Worm (Caenorhabditis elegans): ENCODE results near the gene fbxa-142.

fbxa-142 gene

DNA sequence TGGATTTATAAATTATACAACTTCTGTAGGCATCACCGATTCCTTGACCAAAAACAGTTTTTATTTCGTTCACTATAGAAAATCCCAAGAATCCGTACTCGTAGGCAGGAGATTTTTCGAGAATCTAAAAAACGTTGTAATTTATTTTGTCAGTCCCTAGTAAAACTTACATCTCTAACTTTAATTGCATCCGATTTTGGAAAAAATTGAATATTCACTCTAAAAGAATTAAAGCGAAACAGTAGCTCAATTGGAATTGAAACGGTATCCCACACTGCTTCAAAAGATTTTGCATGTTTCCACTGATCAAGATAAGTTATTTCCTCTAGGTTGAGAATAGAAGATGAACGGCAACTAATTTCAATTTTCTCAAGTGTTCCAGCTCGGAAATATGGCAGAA, at the start of gene fbxa-142:
TSS of gene fbxa-142 (minus strand) at position 101 of the 400 bp plus-strand sequence.
- TF ChIP-seq xnd-1 (tag; optimal IDR thresholded peaks at IDR 0.05): no peak
- no peak for TF ChIP-seq madf-10 (tag; optimal IDR thresholded peaks at IDR 0.05)
- no peak for TF ChIP-seq snpc-4 (GFP tag; optimal IDR thresholded peaks at IDR 0.05)
- TF ChIP-seq snpc-4 (tag; optimal IDR thresholded peaks at IDR 0.05): no peak
- no peak for TF ChIP-seq unc-62 (GFP tag; optimal IDR thresholded peaks at IDR 0.05)
- TF ChIP-seq D2030.7 (GFP tag; IDR thresholded peaks at IDR 0.05): no peak
- TF ChIP-seq F39B2.1 (GFP tag; IDR thresholded peaks at IDR 0.05): no peak
- TF ChIP-seq bed-2 (GFP tag; IDR thresholded peaks at IDR 0.05): no peak
- no peak for TF ChIP-seq F57C9.4 (tag; optimal IDR thresholded peaks at IDR 0.05)
- no peak for TF ChIP-seq hrde-1 (tag; optimal IDR thresholded peaks at IDR 0.05; ENCODE audit: borderline replicate concordance)
- no peak for TF ChIP-seq somi-1 (GFP tag; optimal IDR thresholded peaks at IDR 0.05)
- no peak for TF ChIP-seq ets-4 (GFP tag; optimal IDR thresholded peaks at IDR 0.05)

DNA sequence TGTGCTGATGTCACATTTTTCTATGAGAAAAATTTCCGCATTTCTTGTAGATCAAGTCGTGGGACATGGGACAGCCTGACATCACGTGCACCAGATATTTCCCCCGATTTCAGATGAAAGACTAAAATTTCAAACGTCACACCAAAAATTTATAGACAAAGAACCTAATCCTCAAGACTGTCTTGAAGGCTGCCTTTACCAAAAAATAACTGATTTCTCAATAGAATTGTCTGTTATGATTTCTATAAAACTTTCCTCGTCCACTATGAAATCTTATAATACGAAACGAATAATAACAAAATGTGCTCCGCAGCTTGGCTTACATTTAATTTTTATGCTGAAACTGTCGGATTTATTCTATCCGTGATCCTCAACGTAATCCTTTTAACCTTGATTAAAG, 49.2 kb upstream of the fbxa-142 start, which contains the start of gene str-106:
TSS of gene str-106 (plus strand) at position 301 of the 400 bp plus-strand sequence.
- TF ChIP-seq dpff-1 (tag; optimal IDR thresholded peaks at IDR 0.05) (no peak), nhr-90 (tag; optimal IDR thresholded peaks at IDR 0.05) (no peak), F39B2.1 (GFP tag; IDR thresholded peaks at IDR 0.05) (no peak), ceh-91 (GFP tag; IDR thresholded peaks at IDR 0.05) (no peak), nhr-27 (tag; optimal IDR thresholded peaks at IDR 0.05) (no peak), dox-1 (GFP tag; IDR thresholded peaks at IDR 0.05) (no peak), lin-54 (GFP tag; optimal IDR thresholded peaks at IDR 0.05) (no peak), F52B5.7 (tag; optimal IDR thresholded peaks at IDR 0.05) (no peak), gei-17 (GFP tag; optimal IDR thresholded peaks at IDR 0.05) (no peak), unc-130 (GFP tag; optimal IDR thresholded peaks at IDR 0.05) (no peak), F22D6.2 (tag; optimal IDR thresholded peaks at IDR 0.05) (no peak), nhr-179 (tag; optimal IDR thresholded peaks at IDR 0.05) (no peak), cebp-2 (GFP tag; IDR thresholded peaks at IDR 0.05) (no peak), F57A8.1 (GFP tag; optimal IDR thresholded peaks at IDR 0.05) (no peak)

DNA sequence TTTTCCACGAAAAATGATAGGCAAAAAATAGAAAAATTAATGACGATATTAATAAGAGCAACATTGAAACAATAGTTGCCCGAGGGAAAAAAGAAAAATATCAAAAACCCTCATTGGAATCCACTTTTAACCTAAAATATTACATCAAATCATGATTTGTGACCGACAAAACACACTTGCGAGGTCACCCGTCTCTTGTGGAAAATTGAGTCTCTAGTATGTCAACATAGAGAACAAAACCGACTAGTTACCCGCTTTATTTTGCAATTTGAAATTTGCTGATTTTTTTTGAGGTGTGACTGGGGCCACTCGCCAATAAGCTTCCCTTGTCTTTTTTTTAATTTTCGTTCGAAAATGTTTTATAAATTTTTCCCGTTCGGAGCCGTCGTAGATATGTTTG, 44.6 kb upstream of the fbxa-142 start, which contains the start of gene cyp-33D1:
TSS of gene cyp-33D1 (minus strand) at position 101 of the 400 bp plus-strand sequence.
- TF ChIP-seq zfh-2 (GFP tag; conservative IDR thresholded peaks at IDR 0.05) (no peak), snpc-1.1 (tag; optimal IDR thresholded peaks at IDR 0.05; ENCODE audit: insufficient read depth) (no peak), ets-4 (GFP tag; optimal IDR thresholded peaks at IDR 0.05) (no peak), B0261.1 (tag; optimal IDR thresholded peaks at IDR 0.05) (no peak), ZK185.1 (tag; optimal IDR thresholded peaks at IDR 0.05; ENCODE audit: poor library complexity, severe bottlenecking) (no peak), ceh-58 (GFP tag; IDR thresholded peaks at IDR 0.05) (no peak), snpc-4 (GFP tag; optimal IDR thresholded peaks at IDR 0.05) (no peak), snpc-4 (tag; optimal IDR thresholded peaks at IDR 0.05) (no peak), tlf-1 (GFP tag; optimal IDR thresholded peaks at IDR 0.05) (no peak), gei-17 (GFP tag; optimal IDR thresholded peaks at IDR 0.05) (no peak), dpff-1 (tag; optimal IDR thresholded peaks at IDR 0.05) (no peak), mcd-1 (GFP tag; IDR thresholded peaks at IDR 0.05) (no peak), xnd-1 (tag; optimal IDR thresholded peaks at IDR 0.05) (no peak)

DNA sequence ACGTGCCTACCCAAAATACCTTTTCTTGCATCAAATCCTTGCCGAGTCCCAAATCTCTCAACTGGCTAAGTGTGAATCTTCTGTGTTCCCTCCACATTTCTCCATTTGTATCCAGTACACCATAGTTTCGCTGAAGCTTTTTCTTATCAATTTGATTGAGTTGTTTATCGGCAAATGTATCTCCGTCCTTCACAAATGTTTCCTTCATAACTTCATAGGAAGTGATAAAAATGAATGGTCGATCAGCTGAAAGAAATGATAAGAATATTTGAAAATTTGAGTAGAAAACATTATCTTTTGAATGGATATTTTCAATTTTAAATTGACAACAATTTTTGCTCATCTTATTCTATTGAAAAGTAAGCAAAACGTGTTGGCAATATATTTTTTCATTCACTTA, 44.1 kb upstream of the fbxa-142 start:
- no peak for TF ChIP-seq snpc-1.1 (tag; optimal IDR thresholded peaks at IDR 0.05; ENCODE audit: insufficient read depth)
- no peak for TF ChIP-seq egl-44 (GFP tag; IDR thresholded peaks at IDR 0.05)
- peak; percentile 32 for TF ChIP-seq nhr-80 (tag; optimal IDR thresholded peaks at IDR 0.05)

Measured in whole organism, young adult.